Worm (Caenorhabditis elegans) whole organism, early embryonic: Measurements from ENCODE around the gene T15H9.5.

Experiments used
- B0310.2 ChIP-seq: sonication (generic microtip); optimal IDR thresholded peaks from 2 replicates; lab custom pipeline; 2016; ENCODE audit warnings: mild to moderate bottlenecking, missing genetic modification characterization, missing compliant biosample characterization
- F13C5.2 ChIP-seq: sonication (generic microtip); optimal IDR thresholded peaks from 2 replicates; lab custom pipeline; 2017; ENCODE audit warnings: mild to moderate bottlenecking, missing genetic modification characterization, inconsistent platforms, missing compliant biosample characterization
- ama-1 ChIP-seq: fragments of 150-350 bp; optimal IDR thresholded peaks from 2 replicates; lab custom pipeline; 2014
- ceh-36 ChIP-seq: sonication (generic microtip); optimal IDR thresholded peaks from 2 replicates; lab custom pipeline; 2016; ENCODE audit warnings: missing genetic modification characterization, inconsistent platforms, missing compliant biosample characterization
- scrt-1 ChIP-seq: fragments of 200-800 bp; sonication (Bioruptor generic); IDR thresholded peaks from 2 replicates; pipeline ENCODE4 v1.3.6; 2022; ENCODE audit warnings: missing genetic modification characterization, missing compliant biosample characterization
- tra-4 ChIP-seq: sonication (generic microtip); optimal IDR thresholded peaks from 2 replicates; lab custom pipeline; 2017; ENCODE audit warnings: missing genetic modification characterization, missing compliant biosample characterization

ce11 chrII:9604685-9605084 lies 6.6 kb downstream of the T15H9.5 start:
- TF ChIP-seq B0310.2 (tag; lab: Kevin White, UChicago), result no peak
- TF ChIP-seq ceh-36 (tag; lab: Kevin White, UChicago), result no peak
- no peak for TF ChIP-seq F13C5.2 (tag; lab: Kevin White, UChicago)
- TF ChIP-seq scrt-1 (GFP tag; lab: Robert Waterston, UW), result no peak
- TF ChIP-seq ama-1, result no peak
- TF ChIP-seq tra-4 (tag; lab: Kevin White, UChicago), result no peak
